Worm (Caenorhabditis elegans) whole organism, L4 larva: ENCODE results near the gene sqt-2.

ENCODE experiments used
- F37D6.2 ChIP-seq: sonication (generic microtip); optimal IDR thresholded peaks from 2 replicates; lab custom pipeline; 2016; ENCODE audit warnings: mild to moderate bottlenecking, missing genetic modification characterization, missing compliant biosample characterization
- F44E2.7 ChIP-seq: fragments of 200-800 bp; sonication (Bioruptor generic); IDR thresholded peaks from 2 replicates; pipeline ENCODE4 v2.1.2; 2022; ENCODE audit warnings: missing genetic modification characterization, missing compliant biosample characterization
- F49E8.2 ChIP-seq: sonication (generic microtip); optimal IDR thresholded peaks from 2 replicates; lab custom pipeline; 2016; ENCODE audit warnings: missing compliant biosample characterization, mild to moderate bottlenecking, missing genetic modification characterization, borderline replicate concordance
- R02D3.7 ChIP-seq: fragments of 150-350 bp; sonication (generic microtip); optimal IDR thresholded peaks from 3 replicates; lab custom pipeline; 2014; ENCODE audit warnings: missing biosample characterization, missing genetic modification characterization
- Y48G9A.11 ChIP-seq: fragments of 200-800 bp; sonication (Bioruptor generic); IDR thresholded peaks from 2 replicates; pipeline ENCODE4 v1.3.6; 2022; ENCODE audit warnings: missing genetic modification reagents, missing genetic modification characterization, missing compliant biosample characterization
- Y75B8A.6 ChIP-seq: fragments of 200-800 bp; sonication (Bioruptor generic); IDR thresholded peaks from 2 replicates; pipeline ENCODE4 v1.3.6; 2022; ENCODE audit warnings: missing genetic modification reagents, missing genetic modification characterization, missing compliant biosample characterization
- ZK337.2 ChIP-seq: fragments of 200-800 bp; sonication (Bioruptor generic); IDR thresholded peaks from 2 replicates; pipeline ENCODE4 v1.3.6; 2022; ENCODE audit warnings: missing genetic modification reagents, missing genetic modification characterization, missing compliant biosample characterization
- ama-1 ChIP-seq: fragments of 150-350 bp; optimal IDR thresholded peaks from 2 replicates; lab custom pipeline; 2014; ENCODE audit warnings: inconsistent platforms, mixed read lengths
- attf-4 ChIP-seq: sonication (generic microtip); optimal IDR thresholded peaks from 3 replicates; lab custom pipeline; 2017; ENCODE audit warnings: missing biosample characterization, missing genetic modification characterization
- ceh-44 ChIP-seq: fragments of 200-800 bp; sonication (Bioruptor generic); IDR thresholded peaks from 2 replicates; pipeline ENCODE4 v1.3.6; 2022; ENCODE audit warnings: missing genetic modification reagents, missing genetic modification characterization, missing compliant biosample characterization
- ceh-62 ChIP-seq: sonication (generic microtip); optimal IDR thresholded peaks from 2 replicates; lab custom pipeline; 2017; ENCODE audit warnings: missing biosample characterization, missing genetic modification characterization
- ceh-82 ChIP-seq: sonication (generic microtip); optimal IDR thresholded peaks from 2 replicates; lab custom pipeline; 2017; ENCODE audit warnings: missing biosample characterization, missing genetic modification characterization
- ctbp-1 ChIP-seq: fragments of 200-800 bp; sonication (Bioruptor generic); IDR thresholded peaks from 2 replicates; pipeline ENCODE4 v1.3.6; 2022; ENCODE audit warnings: missing genetic modification reagents, missing genetic modification characterization, missing compliant biosample characterization
- daf-16 ChIP-seq, 3 experiments: sonication (generic microtip); optimal IDR thresholded peaks; 2 replicates each; lab custom pipeline; 2016 to 2017; ENCODE audit warnings: missing genetic modification characterization in 3 of 3, missing genetic modification reagents in 3 of 3, mild to moderate bottlenecking in 2 of 3, missing compliant biosample characterization in 2 of 3, missing biosample characterization in 1 of 3, moderate library complexity in 1 of 3
- daf-19 ChIP-seq: fragments of 200-800 bp; sonication (Bioruptor generic); conservative IDR thresholded peaks from 2 replicates; pipeline ENCODE4 v1.3.6; 2022; ENCODE audit warnings: missing genetic modification characterization, missing compliant biosample characterization
- daf-8 ChIP-seq: fragments of 200-800 bp; sonication (Bioruptor generic); IDR thresholded peaks from 2 replicates; pipeline ENCODE4 v1.3.6; 2022; ENCODE audit warnings: missing genetic modification characterization, missing compliant biosample characterization
- dmd-8 ChIP-seq: fragments of 200-800 bp; sonication (Bioruptor generic); IDR thresholded peaks from 2 replicates; pipeline ENCODE4 v1.3.6; 2022; ENCODE audit warnings: missing genetic modification characterization, missing compliant biosample characterization
- dmd-9 ChIP-seq: fragments of 200-800 bp; sonication (Bioruptor generic); IDR thresholded peaks from 2 replicates; pipeline ENCODE4 v1.3.6; 2022; ENCODE audit warnings: missing genetic modification reagents, missing genetic modification characterization, missing compliant biosample characterization
- dpl-1 ChIP-seq: fragments of 150-350 bp; optimal IDR thresholded peaks from 2 replicates; lab custom pipeline; 2014; ENCODE audit warnings: missing biosample characterization, missing genetic modification reagents, missing genetic modification characterization
- duxl-1 ChIP-seq: sonication (generic microtip); optimal IDR thresholded peaks from 2 replicates; lab custom pipeline; 2016; ENCODE audit warnings: mild to moderate bottlenecking, missing genetic modification characterization, moderate library complexity, missing compliant biosample characterization; ENCODE audit not compliant: poor library complexity
- dve-1 ChIP-seq: sonication (generic microtip); optimal IDR thresholded peaks from 2 replicates; lab custom pipeline; 2017; ENCODE audit warnings: antibody characterized with exemption, mild to moderate bottlenecking, missing genetic modification characterization, missing compliant biosample characterization; ENCODE audit not compliant: insufficient read depth
- egl-27 ChIP-seq: sonication (generic microtip); optimal IDR thresholded peaks from 3 replicates; lab custom pipeline; 2017; ENCODE audit warnings: missing biosample characterization, missing genetic modification reagents, missing genetic modification characterization
- egl-43 ChIP-seq: fragments of 200-800 bp; sonication (Bioruptor generic); IDR thresholded peaks from 2 replicates; pipeline ENCODE4 v1.3.6; 2022; ENCODE audit warnings: missing genetic modification reagents, missing genetic modification characterization, missing compliant biosample characterization
- fkh-10 ChIP-seq: fragments of 150-350 bp; optimal IDR thresholded peaks from 2 replicates; lab custom pipeline; 2014; ENCODE audit warnings: missing biosample characterization, missing genetic modification reagents, missing genetic modification characterization
- fos-1 ChIP-seq: fragments of 150-350 bp; optimal IDR thresholded peaks from 2 replicates; lab custom pipeline; 2014; ENCODE audit warnings: missing biosample characterization, missing genetic modification characterization
- gei-8 ChIP-seq: fragments of 200-800 bp; sonication (Bioruptor generic); optimal IDR thresholded peaks from 2 replicates; lab custom pipeline; 2018; ENCODE audit warnings: mild to moderate bottlenecking, missing genetic modification characterization, missing compliant biosample characterization
- hif-1 ChIP-seq, 2 experiments: sonication (generic microtip); optimal IDR thresholded peaks; 2 replicates each; lab custom pipeline; 2016 to 2017; ENCODE audit warnings: missing compliant biosample characterization in 2 of 2, missing genetic modification characterization in 2 of 2, missing genetic modification reagents in 2 of 2, missing genotype in 2 of 2, mild to moderate bottlenecking in 1 of 2
- hlh-11 ChIP-seq: fragments of 200-800 bp; sonication (Bioruptor generic); optimal IDR thresholded peaks from 2 replicates; lab custom pipeline; 2018; ENCODE audit warnings: mild to moderate bottlenecking, missing genetic modification characterization, missing compliant biosample characterization
- lim-7 ChIP-seq: fragments of 200-800 bp; sonication (Bioruptor generic); IDR thresholded peaks from 2 replicates; pipeline ENCODE4 v1.3.6; 2022; ENCODE audit warnings: missing genetic modification characterization, missing compliant biosample characterization
- lin-29 ChIP-seq: fragments of 200-800 bp; sonication (Bioruptor generic); IDR thresholded peaks from 2 replicates; pipeline ENCODE4 v1.3.6; 2022; ENCODE audit warnings: missing genetic modification reagents, missing genetic modification characterization, missing compliant biosample characterization
- lin-38 ChIP-seq: fragments of 200-800 bp; sonication (Bioruptor generic); IDR thresholded peaks from 2 replicates; pipeline ENCODE4 v1.3.6; 2022; ENCODE audit warnings: missing genetic modification reagents, missing genetic modification characterization, missing compliant biosample characterization
- lin-39 ChIP-seq: fragments of 150-350 bp; optimal IDR thresholded peaks from 2 replicates; lab custom pipeline; 2014; ENCODE audit warnings: missing biosample characterization, missing genetic modification reagents, missing genetic modification characterization
- lir-3 ChIP-seq: sonication (generic microtip); optimal IDR thresholded peaks from 2 replicates; lab custom pipeline; 2016; ENCODE audit warnings: mild to moderate bottlenecking, missing genetic modification characterization, missing compliant biosample characterization
- lsy-2 ChIP-seq, 2 experiments: fragments of 150-350 bp in 1 of 2; sonication (generic microtip) in 1 of 2; optimal IDR thresholded peaks; 2 replicates each; lab custom pipeline; 2014 to 2017; ENCODE audit warnings: missing biosample characterization in 2 of 2, missing genetic modification characterization in 2 of 2
- mdt-29 ChIP-seq: fragments of 200-800 bp; sonication (Bioruptor generic); IDR thresholded peaks from 2 replicates; pipeline ENCODE4 v1.3.6; 2022; ENCODE audit warnings: missing genetic modification reagents, missing genetic modification characterization, missing compliant biosample characterization
- mep-1 ChIP-seq: fragments of 150-350 bp; sonication (generic microtip); optimal IDR thresholded peaks from 3 replicates; lab custom pipeline; 2014; ENCODE audit warnings: missing biosample characterization, missing genetic modification characterization
- mxl-2 ChIP-seq: fragments of 200-800 bp; sonication (Bioruptor generic); conservative IDR thresholded peaks from 2 replicates; pipeline ENCODE4 v1.3.6; 2022; ENCODE audit warnings: missing genetic modification reagents, missing genetic modification characterization, missing compliant biosample characterization
- nhr-10 ChIP-seq: fragments of 150-350 bp; optimal IDR thresholded peaks from 2 replicates; lab custom pipeline; 2014; ENCODE audit warnings: missing biosample characterization, missing genetic modification characterization
- nhr-11 ChIP-seq: fragments of 150-350 bp; optimal IDR thresholded peaks from 2 replicates; lab custom pipeline; 2014; ENCODE audit warnings: missing biosample characterization, missing genetic modification characterization
- nhr-28 ChIP-seq: fragments of 150-350 bp; optimal IDR thresholded peaks from 2 replicates; lab custom pipeline; 2014; ENCODE audit warnings: missing biosample characterization, missing genetic modification characterization
- nhr-41 ChIP-seq: fragments of 200-800 bp; sonication (Bioruptor generic); IDR thresholded peaks from 2 replicates; pipeline ENCODE4 v1.3.6; 2022; ENCODE audit warnings: missing genetic modification reagents, missing genetic modification characterization, missing compliant biosample characterization
- nhr-42 ChIP-seq: fragments of 200-800 bp; sonication (Bioruptor generic); IDR thresholded peaks from 2 replicates; pipeline ENCODE4 v1.3.6; 2022; ENCODE audit warnings: missing genetic modification characterization, missing compliant biosample characterization
- nhr-6 ChIP-seq: fragments of 150-350 bp; optimal IDR thresholded peaks from 2 replicates; lab custom pipeline; 2014; ENCODE audit warnings: missing biosample characterization, missing genetic modification characterization
- nhr-77 ChIP-seq: fragments of 150-350 bp; optimal IDR thresholded peaks from 2 replicates; lab custom pipeline; 2014; ENCODE audit warnings: missing biosample characterization, missing genetic modification characterization
- php-3 ChIP-seq: fragments of 200-800 bp; sonication (Bioruptor generic); IDR thresholded peaks from 2 replicates; pipeline ENCODE4 v1.3.6; 2022; ENCODE audit warnings: missing genetic modification reagents, missing genetic modification characterization, missing compliant biosample characterization
- pqm-1 ChIP-seq: sonication (generic microtip); optimal IDR thresholded peaks from 2 replicates; lab custom pipeline; 2017; ENCODE audit warnings: missing biosample characterization, missing genetic modification characterization
- set-16 ChIP-seq: fragments of 200-800 bp; sonication (Bioruptor generic); IDR thresholded peaks from 2 replicates; pipeline ENCODE4 v1.3.6; 2022; ENCODE audit warnings: missing genetic modification reagents, missing genetic modification characterization, missing compliant biosample characterization
- unc-130 ChIP-seq: sonication (generic microtip); optimal IDR thresholded peaks from 2 replicates; lab custom pipeline; 2016; ENCODE audit warnings: missing genetic modification reagents, missing genetic modification characterization, missing compliant biosample characterization
- vab-7 ChIP-seq: fragments of 200-800 bp; sonication (Bioruptor generic); IDR thresholded peaks from 2 replicates; pipeline ENCODE4 v1.3.6; 2022; ENCODE audit warnings: missing genetic modification reagents, missing genetic modification characterization, missing compliant biosample characterization
- zag-1 ChIP-seq: fragments of 150-350 bp; optimal IDR thresholded peaks from 2 replicates; lab custom pipeline; 2014; ENCODE audit warnings: missing biosample characterization, missing genetic modification characterization
- zfp-2 ChIP-seq: sonication (generic microtip); optimal IDR thresholded peaks from 2 replicates; lab custom pipeline; 2016; ENCODE audit warnings: mild to moderate bottlenecking, missing genetic modification characterization, missing compliant biosample characterization
- zip-11 ChIP-seq: fragments of 200-800 bp; sonication (Bioruptor generic); IDR thresholded peaks from 2 replicates; pipeline ENCODE4 v1.3.6; 2022; ENCODE audit warnings: missing genetic modification characterization, missing compliant biosample characterization

Gene sqt-2

DNA sequence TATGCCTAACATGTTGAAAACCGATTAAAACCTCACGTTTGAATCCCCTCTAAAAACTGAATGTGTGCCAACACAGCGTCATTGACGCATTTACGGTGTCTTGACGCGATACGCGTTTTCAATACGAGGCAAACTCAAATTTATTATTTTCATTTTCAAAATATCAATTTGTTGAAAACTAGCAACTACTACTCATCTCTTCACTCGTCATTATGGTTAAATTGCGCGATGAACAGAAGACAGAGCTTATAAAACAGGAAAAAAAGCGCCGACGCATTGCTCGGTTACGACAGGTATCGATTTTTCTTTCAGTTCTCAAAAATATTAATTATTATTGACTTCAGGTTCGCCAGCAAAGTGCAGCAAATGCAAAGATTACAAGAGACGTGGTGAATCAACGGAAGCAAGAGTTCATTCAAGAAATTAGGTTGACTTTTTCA is 1.5 kb downstream of the sqt-2 start, which contains the start of gene enee-1:
Gene enee-1, plus strand, starts transcription at position 108 of the 440 bp plus-strand sequence.
- no peak for TF ChIP-seq unc-130 (GFP tag; lab: Kevin White, UChicago)
- TF ChIP-seq egl-27: no peak
- no peak for TF ChIP-seq F44E2.7 (GFP tag; lab: Robert Waterston, UW)
- TF ChIP-seq vab-7 (GFP tag; lab: Robert Waterston, UW): no peak
- no peak for TF ChIP-seq dmd-8 (GFP tag; lab: Robert Waterston, UW)
- peak in 1 of 2 experiments; percentile 70 for TF ChIP-seq hif-1 (tag; optimal IDR thresholded peaks at IDR 0.05; lab: Kevin White, UChicago)
- peak; percentile 96 for TF ChIP-seq dpl-1
- no peak for TF ChIP-seq lin-39 (tag; lab: Kevin White, UChicago)
- peak; percentile 92 for TF ChIP-seq dve-1 (tag; lab: Kevin White, UChicago)
- TF ChIP-seq ama-1 (lab: Kevin White, UChicago): peak; percentile 90
- peak; percentile 93 for TF ChIP-seq nhr-6 (tag; lab: Kevin White, UChicago)
- no peak for TF ChIP-seq nhr-10 (tag; lab: Kevin White, UChicago)
- TF ChIP-seq nhr-41: no peak
- peak; percentile 75 for TF ChIP-seq nhr-11 (tag; lab: Kevin White, UChicago)
- TF ChIP-seq daf-19 (GFP tag; lab: Robert Waterston, UW): no peak
- no peak for TF ChIP-seq F49E8.2 (tag; lab: Kevin White, UChicago)
- no peak for TF ChIP-seq Y75B8A.6 (GFP tag; lab: Robert Waterston, UW)
- no peak for TF ChIP-seq daf-8 (GFP tag; lab: Robert Waterston, UW)
- peak; percentile 56 for TF ChIP-seq nhr-77 (tag; lab: Kevin White, UChicago)
- peak; percentile 87 for TF ChIP-seq mep-1
- TF ChIP-seq ceh-62 (tag; lab: Kevin White, UChicago): no peak
- TF ChIP-seq mxl-2: no peak
- TF ChIP-seq fos-1 (tag; lab: Kevin White, UChicago): no peak
- TF ChIP-seq fkh-10 (GFP tag; lab: Kevin White, UChicago): peak; percentile 67
- TF ChIP-seq zag-1 (tag; lab: Kevin White, UChicago): no peak
- TF ChIP-seq dmd-9 (GFP tag; lab: Robert Waterston, UW): no peak
- TF ChIP-seq ctbp-1 (GFP tag; lab: Robert Waterston, UW): peak; percentile 39; the same call in 1 of the 2 replicates
- peak; percentile 15 for TF ChIP-seq F37D6.2
- peak; percentile 36 for TF ChIP-seq nhr-28 (tag; lab: Kevin White, UChicago)
- no peak for TF ChIP-seq ZK337.2 (GFP tag; lab: Robert Waterston, UW)
- no peak for TF ChIP-seq attf-4 (tag; lab: Kevin White, UChicago)
- TF ChIP-seq ceh-82 (tag; lab: Kevin White, UChicago): no peak
- TF ChIP-seq hlh-11: peak; percentile 65
- TF ChIP-seq php-3 (GFP tag; lab: Robert Waterston, UW): 0 out of 2 replicates have a peak, but pooled peaks have one; percentile 6
- 0 out of 2 replicates have a peak, but pooled peaks have one; percentile 40 for TF ChIP-seq mdt-29 (GFP tag; lab: Robert Waterston, UW)
- TF ChIP-seq gei-8 (GFP tag; lab: Kevin White, UChicago): no peak
- TF ChIP-seq zip-11 (GFP tag; lab: Robert Waterston, UW): no peak
- no peak for TF ChIP-seq lir-3 (tag; lab: Kevin White, UChicago)
- TF ChIP-seq lim-7 (GFP tag; lab: Robert Waterston, UW): no peak
- no peak for TF ChIP-seq egl-43 (GFP tag; lab: Robert Waterston, UW)
- TF ChIP-seq zfp-2: no peak
- TF ChIP-seq ceh-44 (GFP tag; lab: Robert Waterston, UW): no peak
- TF ChIP-seq nhr-42 (GFP tag; lab: Robert Waterston, UW): peak; percentile 62; the same call in 1 of the 2 replicates
- TF ChIP-seq duxl-1 (tag; lab: Kevin White, UChicago): peak; percentile 75
- TF ChIP-seq lin-29: peak; percentile 50; the same call in 1 of the 2 replicates
- TF ChIP-seq set-16 (GFP tag; lab: Robert Waterston, UW): no peak
- TF ChIP-seq pqm-1 (tag; lab: Kevin White, UChicago): no peak
- no peak for TF ChIP-seq R02D3.7 (tag; lab: Kevin White, UChicago)
- no peak for TF ChIP-seq daf-16 (GFP tag; optimal IDR thresholded peaks at IDR 0.05; lab: Kevin White, UChicago)
- peak; percentile 36 for TF ChIP-seq daf-16 (tag; optimal IDR thresholded peaks at IDR 0.05; lab: Kevin White, UChicago)
- TF ChIP-seq lin-38 (GFP tag; lab: Robert Waterston, UW): peak; percentile 83
- TF ChIP-seq Y48G9A.11 (GFP tag; lab: Robert Waterston, UW): no peak
- peak; percentile 42 to 89 for TF ChIP-seq lsy-2 (tag; optimal IDR thresholded peaks at IDR 0.05; lab: Kevin White, UChicago)
